Worm (Caenorhabditis elegans): ENCODE data around the gene F49E2.5.

- TF ChIP-seq lsy-2 (tag; optimal IDR thresholded peaks at IDR 0.05) = no peak
- TF ChIP-seq lin-15B (tag; optimal IDR thresholded peaks at IDR 0.05) = no peak
- peak; percentile 8 for TF ChIP-seq blmp-1 (tag; optimal IDR thresholded peaks at IDR 0.05)
- no peak for TF ChIP-seq elt-2 (tag; optimal IDR thresholded peaks at IDR 0.05)
- no peak for TF ChIP-seq nhr-237 (tag; optimal IDR thresholded peaks at IDR 0.05)
- TF ChIP-seq nhr-28 (tag; optimal IDR thresholded peaks at IDR 0.05) = no peak
- no peak for TF ChIP-seq snpc-4 (tag; optimal IDR thresholded peaks at IDR 0.05)
- TF ChIP-seq ama-1 (optimal IDR thresholded peaks at IDR 0.05) = no peak
- TF ChIP-seq fkh-10 (GFP tag; optimal IDR thresholded peaks at IDR 0.05) = no peak
- no peak for TF ChIP-seq unc-130 (tag; optimal IDR thresholded peaks at IDR 0.05)
- TF ChIP-seq nhr-76 (tag; optimal IDR thresholded peaks at IDR 0.05) = no peak
- no peak for TF ChIP-seq fos-1 (tag; optimal IDR thresholded peaks at IDR 0.05)
These were observed 38.5 kb upstream of the F49E2.5 start for ce11 chrX:9504911-9505397.
